Worm (Caenorhabditis elegans) whole organism, L2 larva: ENCODE measurements around the gene irld-17.

Experiments
- C34F6.9 ChIP-seq: fragments of 150-350 bp; optimal IDR thresholded peaks from 2 replicates; lab custom pipeline; 2014; ENCODE audit warnings: missing biosample characterization, missing genetic modification characterization
- F13H6.1 ChIP-seq: sonication (generic microtip); optimal IDR thresholded peaks from 2 replicates; lab custom pipeline; 2016; ENCODE audit warnings: missing genetic modification characterization, missing compliant biosample characterization
- R02D3.7 ChIP-seq: fragments of 150-350 bp; optimal IDR thresholded peaks from 2 replicates; lab custom pipeline; 2014; ENCODE audit warnings: missing biosample characterization, missing genetic modification characterization
- Y55F3AM.14 ChIP-seq: fragments of 200-800 bp; sonication (Bioruptor generic); optimal IDR thresholded peaks from 2 replicates; lab custom pipeline; 2018; ENCODE audit warnings: mild to moderate bottlenecking, missing genetic modification characterization, missing compliant biosample characterization
- ZK546.5 ChIP-seq: sonication (generic microtip); optimal IDR thresholded peaks from 2 replicates; lab custom pipeline; 2017; ENCODE audit warnings: missing biosample characterization, missing genetic modification characterization
- alr-1 ChIP-seq: fragments of 150-350 bp; optimal IDR thresholded peaks from 2 replicates; lab custom pipeline; 2014; ENCODE audit warnings: missing biosample characterization, missing genetic modification characterization
- ama-1 ChIP-seq: fragments of 150-350 bp; optimal IDR thresholded peaks from 2 replicates; lab custom pipeline; 2018; ENCODE audit warnings: inconsistent platforms
- blmp-1 ChIP-seq: sonication (generic microtip); optimal IDR thresholded peaks from 2 replicates; lab custom pipeline; 2017; ENCODE audit warnings: missing genetic modification characterization, mild to moderate bottlenecking, missing compliant biosample characterization, antibody characterized with exemption, moderate library complexity; ENCODE audit not compliant: insufficient read depth
- ceh-16 ChIP-seq: fragments of 150-350 bp; optimal IDR thresholded peaks from 2 replicates; lab custom pipeline; 2014; ENCODE audit warnings: missing biosample characterization, missing genetic modification characterization
- ceh-82 ChIP-seq: fragments of 150-350 bp; optimal IDR thresholded peaks from 2 replicates; lab custom pipeline; 2014; ENCODE audit warnings: missing biosample characterization, missing genetic modification characterization
- crh-2 ChIP-seq: sonication (generic microtip); optimal IDR thresholded peaks from 2 replicates; lab custom pipeline; 2017; ENCODE audit warnings: missing biosample characterization, missing genetic modification characterization
- dmd-4 ChIP-seq: sonication (generic microtip); optimal IDR thresholded peaks from 2 replicates; lab custom pipeline; 2017; ENCODE audit warnings: missing biosample characterization, missing genetic modification characterization
- elt-1 ChIP-seq: fragments of 150-350 bp; optimal IDR thresholded peaks from 2 replicates; lab custom pipeline; 2014; ENCODE audit warnings: missing biosample characterization, missing genetic modification characterization
- fos-1 ChIP-seq: fragments of 150-350 bp; optimal IDR thresholded peaks from 2 replicates; lab custom pipeline; 2014; ENCODE audit warnings: missing biosample characterization, missing genetic modification characterization
- gmeb-1 ChIP-seq: fragments of 150-350 bp; optimal IDR thresholded peaks from 2 replicates; lab custom pipeline; 2014; ENCODE audit warnings: missing biosample characterization, missing genetic modification characterization
- lin-13 ChIP-seq: fragments of 150-350 bp; optimal IDR thresholded peaks from 2 replicates; lab custom pipeline; 2014; ENCODE audit warnings: missing biosample characterization, missing genetic modification reagents, missing genetic modification characterization
- lin-39 ChIP-seq: fragments of 150-350 bp; optimal IDR thresholded peaks from 2 replicates; lab custom pipeline; 2014; ENCODE audit warnings: missing biosample characterization, missing genetic modification reagents, missing genetic modification characterization
- lsy-2 ChIP-seq, 2 experiments: fragments of 150-350 bp in 1 of 2; sonication (generic microtip) in 1 of 2; optimal IDR thresholded peaks; 2 replicates each; lab custom pipeline; 2014 to 2017; ENCODE audit warnings: missing biosample characterization in 2 of 2, missing genetic modification characterization in 2 of 2
- mbf-1 ChIP-seq: sonication (generic microtip); optimal IDR thresholded peaks from 2 replicates; lab custom pipeline; 2017; ENCODE audit warnings: missing biosample characterization, missing genetic modification characterization
- mdl-1 ChIP-seq, 2 experiments: fragments of 150-350 bp in 1 of 2; sonication (generic microtip) in 1 of 2; optimal IDR thresholded peaks; 2 replicates each; lab custom pipeline; 2017; ENCODE audit warnings: missing biosample characterization in 2 of 2, missing genetic modification characterization in 2 of 2
- nhr-10 ChIP-seq: sonication (generic microtip); optimal IDR thresholded peaks from 2 replicates; lab custom pipeline; 2017; ENCODE audit warnings: missing biosample characterization, missing genetic modification characterization
- nhr-11 ChIP-seq: fragments of 150-350 bp; optimal IDR thresholded peaks from 2 replicates; lab custom pipeline; 2014; ENCODE audit warnings: missing biosample characterization, missing genetic modification characterization
- nhr-129 ChIP-seq: fragments of 150-350 bp; optimal IDR thresholded peaks from 2 replicates; lab custom pipeline; 2014; ENCODE audit warnings: missing biosample characterization, missing genetic modification characterization
- nhr-21 ChIP-seq: fragments of 150-350 bp; optimal IDR thresholded peaks from 2 replicates; lab custom pipeline; 2014; ENCODE audit warnings: missing biosample characterization, missing genetic modification characterization
- nhr-25 ChIP-seq: fragments of 150-350 bp; sonication (generic microtip); optimal IDR thresholded peaks from 3 replicates; lab custom pipeline; 2014; ENCODE audit warnings: missing biosample characterization, missing genetic modification characterization
- peb-1 ChIP-seq: fragments of 150-350 bp; optimal IDR thresholded peaks from 2 replicates; lab custom pipeline; 2014; ENCODE audit warnings: missing biosample characterization, missing genetic modification characterization
- skn-1 ChIP-seq: sonication (generic microtip); optimal IDR thresholded peaks from 2 replicates; lab custom pipeline; 2017; ENCODE audit warnings: missing biosample characterization, missing genetic modification characterization
- sma-3 ChIP-seq: sonication (generic microtip); optimal IDR thresholded peaks from 2 replicates; lab custom pipeline; 2016; ENCODE audit warnings: missing genetic modification reagents, missing genetic modification characterization, missing compliant biosample characterization
- sma-9 ChIP-seq, 2 experiments: fragments of 150-350 bp in 1 of 2; sonication (generic microtip) in 1 of 2; optimal IDR thresholded peaks; 2 replicates each; lab custom pipeline; 2014 to 2016; ENCODE audit warnings: missing genetic modification characterization in 2 of 2, mild to moderate bottlenecking in 1 of 2, missing biosample characterization in 1 of 2, missing compliant biosample characterization in 1 of 2, missing genetic modification reagents in 1 of 2, moderate library complexity in 1 of 2
- unc-39 ChIP-seq: fragments of 150-350 bp; optimal IDR thresholded peaks from 2 replicates; lab custom pipeline; 2014; ENCODE audit warnings: missing biosample characterization, missing genetic modification characterization
- unc-55 ChIP-seq: fragments of 150-350 bp; sonication (generic microtip); optimal IDR thresholded peaks from 3 replicates; lab custom pipeline; 2014; ENCODE audit warnings: missing biosample characterization, missing genetic modification reagents, missing genetic modification characterization
- unc-62 ChIP-seq: fragments of 150-350 bp; optimal IDR thresholded peaks from 2 replicates; lab custom pipeline; 2014; ENCODE audit warnings: missing biosample characterization, missing genetic modification reagents, missing genetic modification characterization
- zag-1 ChIP-seq: fragments of 150-350 bp; optimal IDR thresholded peaks from 2 replicates; lab custom pipeline; 2014; ENCODE audit warnings: missing biosample characterization, missing genetic modification characterization
- ztf-11 ChIP-seq: sonication (generic microtip); optimal IDR thresholded peaks from 2 replicates; lab custom pipeline; 2017; ENCODE audit warnings: missing biosample characterization, missing genetic modification characterization

irld-17 gene

DNA sequence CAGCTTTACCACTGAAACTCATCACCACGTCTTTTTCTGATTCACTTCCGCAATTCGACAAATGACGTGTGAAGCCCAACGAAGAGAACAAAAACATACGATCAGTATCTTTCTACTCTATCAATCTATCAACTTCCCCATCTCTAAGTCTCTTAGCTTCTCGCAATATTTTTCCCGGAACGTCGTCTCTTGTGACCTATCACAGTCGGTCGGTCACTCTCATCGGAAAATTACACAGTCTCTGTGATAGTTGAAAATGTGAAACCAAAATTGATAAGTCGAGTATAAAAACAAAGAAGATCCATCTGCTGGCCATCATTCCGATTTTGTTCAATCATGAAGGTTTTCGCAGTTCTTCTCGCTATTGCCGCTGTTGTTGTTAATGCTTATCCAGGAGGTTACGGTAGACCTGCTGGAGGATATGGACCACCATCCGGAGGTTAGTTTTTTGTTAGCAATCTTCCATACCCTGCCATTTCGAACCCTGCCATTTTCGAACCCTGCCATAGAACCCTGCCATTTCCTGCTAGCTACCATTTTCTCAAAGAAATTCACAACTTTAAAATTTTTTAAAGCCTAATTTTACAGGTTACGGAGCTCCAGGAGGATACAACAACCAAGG, 37.9 kb upstream of the irld-17 start, which contains the start of gene F16B4.4:
F16B4.4 (plus strand) TSS at position 221 of the 622 bp plus-strand sequence.
- TF ChIP-seq sma-9 (GFP tag; optimal IDR thresholded peaks at IDR 0.05; lab: Kevin White, UChicago): peak; percentile 3
- no peak for TF ChIP-seq sma-9 (tag; optimal IDR thresholded peaks at IDR 0.05; lab: Kevin White, UChicago)
- TF ChIP-seq nhr-25 (tag; lab: Kevin White, UChicago): peak; percentile 19
- peak; percentile 67 for TF ChIP-seq sma-3 (GFP tag; lab: Kevin White, UChicago)
- TF ChIP-seq dmd-4 (tag; lab: Kevin White, UChicago): no peak
- TF ChIP-seq nhr-21: peak; percentile 41
- no peak for TF ChIP-seq nhr-10 (tag; lab: Kevin White, UChicago)
- peak; percentile 24 for TF ChIP-seq fos-1 (tag; lab: Kevin White, UChicago)
- TF ChIP-seq gmeb-1 (tag; lab: Kevin White, UChicago): peak; percentile 9
- TF ChIP-seq crh-2 (tag; lab: Kevin White, UChicago): peak; percentile 9
- TF ChIP-seq, all 48 proteins: peak for 7

DNA sequence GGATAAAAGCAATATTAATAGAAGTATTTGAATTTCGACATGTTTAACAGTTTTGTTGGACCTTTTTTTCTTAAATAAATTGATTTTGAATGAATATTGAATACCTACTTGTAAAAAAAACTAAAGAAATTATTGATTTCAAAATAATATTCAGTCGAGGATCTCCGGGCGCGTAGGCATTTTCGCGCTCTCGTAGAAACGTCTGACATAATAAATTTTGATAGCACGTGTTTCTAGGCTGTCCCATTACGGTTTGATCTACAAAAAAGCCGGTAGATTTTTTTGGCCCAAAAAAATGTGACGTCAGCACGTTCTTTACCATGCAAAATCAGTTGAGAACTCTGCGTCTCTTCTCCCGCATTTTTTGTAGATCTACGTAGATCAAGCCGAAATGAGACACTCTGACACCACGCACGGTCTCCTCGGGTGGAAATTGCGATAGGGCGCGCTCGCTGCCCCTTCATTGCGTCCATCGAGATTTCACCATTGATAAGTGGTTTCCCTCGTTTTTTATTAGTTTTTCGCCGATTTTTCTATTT, 37.2 kb upstream of the irld-17 start:
- TF ChIP-seq sma-3 (GFP tag; lab: Kevin White, UChicago): peak; percentile 48
- TF ChIP-seq ZK546.5 (tag; lab: Kevin White, UChicago): no peak

DNA sequence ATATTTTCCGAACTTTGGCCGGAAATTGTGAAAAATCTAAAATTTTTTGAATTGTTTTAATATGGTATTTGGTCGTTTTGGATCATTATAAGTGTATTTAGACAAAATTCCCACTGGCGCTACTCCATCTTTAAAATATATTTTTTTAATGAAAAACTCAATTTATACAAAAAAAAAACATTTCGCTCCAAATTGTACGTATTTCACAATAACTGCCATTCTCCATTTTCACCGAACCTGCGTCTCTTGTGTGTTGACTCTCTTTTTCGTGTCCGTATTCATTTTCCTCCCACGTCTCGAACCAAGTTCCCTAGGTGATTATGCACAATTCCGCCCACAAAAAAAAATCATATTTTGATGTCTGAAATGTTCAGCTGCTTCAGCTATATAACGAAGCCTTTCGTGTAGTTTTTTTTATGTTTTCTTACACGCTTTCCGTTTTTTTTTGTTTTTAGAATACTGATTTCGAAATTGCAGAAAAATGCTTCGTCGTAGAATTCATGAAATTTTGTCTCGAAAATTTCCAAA, 31.2 kb upstream of the irld-17 start, which contains the start of gene F16B4.2:
F16B4.2 (plus strand) TSS at position 478 of the 528 bp plus-strand sequence.
- TF ChIP-seq fos-1 (tag; lab: Kevin White, UChicago) (no peak), ceh-82 (tag; lab: Kevin White, UChicago) (no peak)

DNA sequence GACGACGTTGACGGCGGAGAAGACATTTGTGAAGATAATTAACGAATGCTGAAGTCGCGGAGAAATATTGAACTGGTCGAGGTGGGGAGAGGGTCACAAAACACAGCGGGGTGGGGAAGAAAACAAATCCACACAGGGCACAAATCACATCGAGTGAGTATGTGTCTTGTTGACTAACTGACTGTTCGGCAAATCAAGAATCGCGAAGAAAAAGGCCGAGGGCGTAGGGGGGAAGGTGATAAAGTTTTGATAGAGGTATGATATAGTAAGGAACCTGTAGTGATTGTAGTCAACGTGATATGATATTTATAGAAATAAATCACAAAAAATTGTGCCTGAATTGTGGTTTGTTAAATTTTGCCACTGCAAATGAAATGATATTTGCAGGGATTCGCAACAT, 24.0 kb upstream of the irld-17 start, which contains the start of gene nhr-178:
nhr-178 (minus strand) TSS at position 164 of the 400 bp plus-strand sequence.
- TF ChIP-seq nhr-129 (tag; lab: Kevin White, UChicago) (peak; percentile 12), dmd-4 (tag; lab: Kevin White, UChicago) (no peak), C34F6.9 (tag; lab: Kevin White, UChicago) (no peak), mbf-1 (tag; lab: Kevin White, UChicago) (no peak), unc-39 (tag; lab: Kevin White, UChicago) (no peak), nhr-25 (tag; lab: Kevin White, UChicago) (peak; percentile 64), lin-39 (tag; lab: Kevin White, UChicago) (no peak), crh-2 (tag; lab: Kevin White, UChicago) (peak; percentile 25), blmp-1 (tag; lab: Kevin White, UChicago) (peak; percentile 18), elt-1 (tag; lab: Kevin White, UChicago) (no peak), ztf-11 (tag; lab: Kevin White, UChicago) (no peak), sma-9 (GFP tag; optimal IDR thresholded peaks at IDR 0.05; lab: Kevin White, UChicago) (peak; percentile 76), sma-9 (tag; optimal IDR thresholded peaks at IDR 0.05; lab: Kevin White, UChicago) (no peak), ceh-82 (tag; lab: Kevin White, UChicago) (no peak), ceh-16 (tag; lab: Kevin White, UChicago) (no peak), unc-62 (GFP tag; lab: Kevin White, UChicago) (no peak), peb-1 (no peak), nhr-10 (tag; lab: Kevin White, UChicago) (no peak), nhr-11 (tag; lab: Kevin White, UChicago) (no peak), Y55F3AM.14 (GFP tag; lab: Kevin White, UChicago) (peak; percentile 48), R02D3.7 (tag; lab: Kevin White, UChicago) (no peak), gmeb-1 (tag; lab: Kevin White, UChicago) (no peak), F13H6.1 (tag; lab: Kevin White, UChicago) (peak; percentile 85), lsy-2 (tag; optimal IDR thresholded peaks at IDR 0.05; lab: Kevin White, UChicago) (no peak), fos-1 (tag; lab: Kevin White, UChicago) (peak; percentile 92), unc-55 (GFP tag; lab: Kevin White, UChicago) (no peak), mdl-1 (tag; optimal IDR thresholded peaks at IDR 0.05; lab: Kevin White, UChicago) (no peak), ZK546.5 (tag; lab: Kevin White, UChicago) (no peak), ama-1 (lab: Kevin White, UChicago) (no peak), skn-1 (tag; lab: Kevin White, UChicago) (no peak), lin-13 (GFP tag; lab: Kevin White, UChicago) (no peak), alr-1 (tag; lab: Kevin White, UChicago) (no peak), zag-1 (no peak), sma-3 (GFP tag; lab: Kevin White, UChicago) (peak; percentile 77)
